Fruit fly (Drosophila melanogaster) whole organism, larva: ENCODE measurements around the gene CG33189.
A peak's percentile ranks its signal among the peaks of the same experiment; 100 is the strongest.

Experiments
- noc ChIP-seq: fragments of 200-800 bp; sonication (Bioruptor generic); optimal IDR thresholded peaks from 3 replicates; lab custom pipeline; 2019; ENCODE audit warnings: missing biosample characterization, mild to moderate bottlenecking, missing genetic modification characterization, moderate library complexity

Gene CG33189

dm6 chr3R:8784788-8785187 lies 4.2 kb upstream of the CG33189 start:
- no peak for TF ChIP-seq noc

- TF ChIP-seq noc = no peak
Measured at dm6 chr3R:8779823-8780222, 766 bp downstream of the CG33189 start, which contains the start of gene CG33191. TSS of gene CG33191 (minus strand) at chr3R:8779923.

dm6 chr3R:8773135-8773534 lies 7.5 kb downstream of the CG33189 start, which contains the start of gene CG34301:
TSS of gene CG34301 (plus strand) at chr3R:8773435.
- no peak for TF ChIP-seq noc

dm6 chr3R:8772591-8772990 lies 8.0 kb downstream of the CG33189 start, which contains the start of gene CG13318:
TSS of gene CG13318 (minus strand) at chr3R:8772691.
- no peak for TF ChIP-seq noc

- no peak for TF ChIP-seq noc
Measured at dm6 chr3R:8769094-8769493, 11.5 kb downstream of the CG33189 start, which contains the start of gene CG8236. TSS of gene CG8236 (plus strand) at chr3R:8769394.

dm6 chr3R:8767998-8768397 lies 12.6 kb downstream of the CG33189 start, which contains the start of the genes CG34135 and CG11768:
TSS of gene CG34135 (minus strand) at chr3R:8768191.
TSS of gene CG11768 (minus strand) at chr3R:8768200.
- no peak for TF ChIP-seq noc

- no peak for TF ChIP-seq noc
Measured at dm6 chr3R:8748776-8749126, 31.8 kb downstream of the CG33189 start.

dm6 chr3R:8747871-8748775 lies 32.5 kb downstream of the CG33189 start:
- peak; percentile 83 for TF ChIP-seq noc

dm6 chr3R:8747134-8747870 lies 33.3 kb downstream of the CG33189 start, which contains the start of the genes CG9801 and Nasp:
TSS of gene CG9801 (minus strand) at chr3R:8747675.
TSS of gene Nasp (plus strand) at chr3R:8747798.
- TF ChIP-seq noc = no peak

dm6 chr3R:8746354-8746753 lies 34.2 kb downstream of the CG33189 start:
- no peak for TF ChIP-seq noc

dm6 chr3R:8744198-8744597 lies 36.4 kb downstream of the CG33189 start:
- TF ChIP-seq noc = peak; percentile 51

- no peak for TF ChIP-seq noc
Measured at dm6 chr3R:8742661-8743060, 37.9 kb downstream of the CG33189 start.

- no peak for TF ChIP-seq noc
Measured at dm6 chr3R:8741941-8742340, 38.6 kb downstream of the CG33189 start.

- no peak for TF ChIP-seq noc
Measured at dm6 chr3R:8741248-8741647, 39.3 kb downstream of the CG33189 start.

- TF ChIP-seq noc = no peak
Measured at dm6 chr3R:8740118-8740517, 40.5 kb downstream of the CG33189 start.

- TF ChIP-seq noc = no peak
Measured at dm6 chr3R:8739161-8739783, 41.3 kb downstream of the CG33189 start.
